Worm (Caenorhabditis elegans) whole organism, L4 larva: ENCODE results near the gene Y62H9A.9.
A peak's percentile ranks its signal among the peaks of the same experiment; 100 is the strongest.

Source experiments
- aly-2 ChIP-seq: sonication (generic microtip); optimal IDR thresholded peaks from 2 replicates; lab custom pipeline; 2018; ENCODE audit warnings: missing biosample characterization, missing genetic modification characterization
- ama-1 ChIP-seq: fragments of 150-350 bp; optimal IDR thresholded peaks from 2 replicates; lab custom pipeline; 2014; ENCODE audit warnings: inconsistent platforms, mixed read lengths
- ceh-20 ChIP-seq: fragments of 200-800 bp; sonication (Bioruptor generic); IDR thresholded peaks from 2 replicates; pipeline ENCODE4 v1.3.6; 2022; ENCODE audit warnings: missing genetic modification reagents, missing genetic modification characterization, missing compliant biosample characterization
- ceh-82 ChIP-seq: sonication (generic microtip); optimal IDR thresholded peaks from 2 replicates; lab custom pipeline; 2017; ENCODE audit warnings: missing biosample characterization, missing genetic modification characterization
- lin-15B ChIP-seq: fragments of 150-350 bp; sonication (generic microtip); optimal IDR thresholded peaks from 3 replicates; lab custom pipeline; 2014; ENCODE audit warnings: missing biosample characterization, missing genetic modification characterization
- lin-29 ChIP-seq: fragments of 200-800 bp; sonication (Bioruptor generic); IDR thresholded peaks from 2 replicates; pipeline ENCODE4 v1.3.6; 2022; ENCODE audit warnings: missing genetic modification reagents, missing genetic modification characterization, missing compliant biosample characterization
- mxl-3 ChIP-seq: fragments of 200-800 bp; sonication (Bioruptor generic); optimal IDR thresholded peaks from 2 replicates; lab custom pipeline; 2018; ENCODE audit warnings: mild to moderate bottlenecking, missing genetic modification characterization, missing compliant biosample characterization
- nhr-237 ChIP-seq: sonication (generic microtip); optimal IDR thresholded peaks from 2 replicates; lab custom pipeline; 2017; ENCODE audit warnings: missing biosample characterization, missing genetic modification characterization
- nhr-76 ChIP-seq: fragments of 150-350 bp; optimal IDR thresholded peaks from 2 replicates; lab custom pipeline; 2014; ENCODE audit warnings: missing biosample characterization, missing genetic modification characterization
- pha-4 ChIP-seq, 2 experiments: fragments of 150-350 bp in 1 of 2; fragments of 200-800 bp in 1 of 2; sonication (Bioruptor generic) in 1 of 2; IDR thresholded peaks in 1 of 2; optimal IDR thresholded peaks in 1 of 2; 2 replicates each; pipeline versions ENCODE4 v1.3.6 to Lab custom; 2014 to 2022; ENCODE audit warnings: missing genetic modification characterization in 2 of 2, missing genetic modification reagents in 2 of 2, missing biosample characterization in 1 of 2, missing compliant biosample characterization in 1 of 2
- zfp-2 ChIP-seq: sonication (generic microtip); optimal IDR thresholded peaks from 2 replicates; lab custom pipeline; 2016; ENCODE audit warnings: mild to moderate bottlenecking, missing genetic modification characterization, missing compliant biosample characterization

- no peak for TF ChIP-seq nhr-76
- TF ChIP-seq ceh-82 (tag; lab: Kevin White, UChicago): no peak
- no peak for TF ChIP-seq lin-15B
- no peak for TF ChIP-seq zfp-2
- TF ChIP-seq aly-2 (tag; lab: Kevin White, UChicago): no peak
- no peak for TF ChIP-seq nhr-237
- no peak for TF ChIP-seq mxl-3 (GFP tag; lab: Kevin White, UChicago)
- TF ChIP-seq ama-1: no peak
- peak; percentile 67; the same call in 1 of the 2 replicates for TF ChIP-seq pha-4 (GFP tag; IDR thresholded peaks at IDR 0.05; lab: Robert Waterston, UW)
- TF ChIP-seq pha-4 (tag; optimal IDR thresholded peaks at IDR 0.05; lab: Kevin White, UChicago): no peak
- no peak for TF ChIP-seq ceh-20 (GFP tag; lab: Robert Waterston, UW)
- no peak for TF ChIP-seq lin-29
These were observed 35.6 kb upstream of the Y62H9A.9 start for ce11 chrX:11933547-11933946.
